Fruit fly (Drosophila melanogaster) whole organism, embryonic: ENCODE results near the gene Tasp1.
A peak's percentile ranks its signal among the peaks of the same experiment; 100 is the strongest.

Experiments
- Antp ChIP-seq: fragments of 200-800 bp; sonication (Bioruptor generic); optimal IDR thresholded peaks from 3 replicates; lab custom pipeline; 2016; ENCODE audit warnings: missing biosample characterization, missing genetic modification characterization
- CG10209 ChIP-seq: fragments of 200-800 bp; sonication (Bioruptor generic); optimal IDR thresholded peaks from 3 replicates; lab custom pipeline; 2017; ENCODE audit warnings: missing biosample characterization, mild to moderate bottlenecking, missing genetic modification characterization, missing genetic modification reagents
- CG10565 ChIP-seq: fragments of 200-800 bp; sonication (Bioruptor generic); optimal IDR thresholded peaks from 3 replicates; lab custom pipeline; 2016; ENCODE audit warnings: missing biosample characterization, mild to moderate bottlenecking, missing genetic modification characterization
- CG10959 ChIP-seq: fragments of 200-800 bp; sonication (Bioruptor generic); IDR thresholded peaks from 2 replicates; pipeline ENCODE4 v1.3.6; 2022; ENCODE audit warnings: missing biosample characterization, missing genetic modification characterization
- CG12219 ChIP-seq: fragments of 200-800 bp; sonication (Bioruptor generic); optimal IDR thresholded peaks from 3 replicates; lab custom pipeline; 2018; ENCODE audit warnings: missing biosample characterization, mild to moderate bottlenecking, missing genetic modification characterization
- CG12299 ChIP-seq: fragments of 200-800 bp; sonication (Bioruptor generic); optimal IDR thresholded peaks from 2 replicates; lab custom pipeline; 2018; ENCODE audit warnings: missing biosample characterization, mild to moderate bottlenecking, missing genetic modification characterization
- CG14441 ChIP-seq: fragments of 200-800 bp; sonication (Bioruptor generic); IDR thresholded peaks from 2 replicates; pipeline ENCODE4 v1.3.6; 2022; ENCODE audit warnings: missing biosample characterization, missing genetic modification characterization
- CG14965 ChIP-seq: fragments of 200-800 bp; sonication (Bioruptor generic); optimal IDR thresholded peaks from 2 replicates; lab custom pipeline; 2016; ENCODE audit warnings: missing biosample characterization, missing genetic modification characterization, borderline replicate concordance
- CG15269 ChIP-seq: fragments of 200-800 bp; sonication (Bioruptor generic); optimal IDR thresholded peaks from 2 replicates; lab custom pipeline; 2018; ENCODE audit warnings: missing biosample characterization, mild to moderate bottlenecking, missing genetic modification characterization, moderate library complexity
- CG15601 ChIP-seq: fragments of 200-800 bp; sonication (Bioruptor generic); optimal IDR thresholded peaks from 3 replicates; lab custom pipeline; 2019; ENCODE audit warnings: missing biosample characterization, mild to moderate bottlenecking, missing genetic modification characterization, moderate library complexity
- CG16863 ChIP-seq: fragments of 200-800 bp; sonication (Bioruptor generic); optimal IDR thresholded peaks from 3 replicates; lab custom pipeline; 2016; ENCODE audit warnings: missing biosample characterization, missing genetic modification characterization
- CG17829 ChIP-seq: fragments of 200-800 bp; optimal IDR thresholded peaks from 2 replicates; lab custom pipeline; 2019; ENCODE audit warnings: missing biosample characterization, mild to moderate bottlenecking, missing genetic modification characterization, moderate library complexity
- CG18262 ChIP-seq: fragments of 200-800 bp; optimal IDR thresholded peaks from 3 replicates; lab custom pipeline; 2019; ENCODE audit warnings: missing biosample characterization, mild to moderate bottlenecking, missing genetic modification characterization, moderate library complexity
- CG18476 ChIP-seq: fragments of 200-800 bp; sonication (Bioruptor generic); optimal IDR thresholded peaks from 2 replicates; lab custom pipeline; 2016; ENCODE audit warnings: missing biosample characterization, mild to moderate bottlenecking, missing genetic modification characterization
- CG2202 ChIP-seq: fragments of 200-800 bp; sonication (Bioruptor generic); optimal IDR thresholded peaks from 2 replicates; lab custom pipeline; 2018; ENCODE audit warnings: missing biosample characterization, mild to moderate bottlenecking, missing genetic modification characterization
- CG33557 ChIP-seq: fragments of 200-800 bp; sonication (Bioruptor generic); optimal IDR thresholded peaks from 2 replicates; lab custom pipeline; 2019; ENCODE audit warnings: missing biosample characterization, mild to moderate bottlenecking, missing genetic modification characterization, moderate library complexity
- CG34422 ChIP-seq: fragments of 200-800 bp; sonication (Bioruptor generic); IDR thresholded peaks from 3 replicates; pipeline ENCODE4 v1.3.6; 2022; ENCODE audit warnings: missing biosample characterization, missing genetic modification characterization
- CG4617 ChIP-seq: fragments of 200-800 bp; sonication (Bioruptor generic); optimal IDR thresholded peaks from 3 replicates; lab custom pipeline; 2016; ENCODE audit warnings: missing biosample characterization, missing genetic modification characterization, borderline replicate concordance
- CG8089 ChIP-seq: fragments of 200-800 bp; sonication (Bioruptor generic); optimal IDR thresholded peaks from 3 replicates; lab custom pipeline; 2016; ENCODE audit warnings: missing biosample characterization, missing genetic modification characterization
- CG8359 ChIP-seq: fragments of 200-800 bp; sonication (Bioruptor generic); optimal IDR thresholded peaks from 2 replicates; lab custom pipeline; 2017; ENCODE audit warnings: missing biosample characterization, mild to moderate bottlenecking, missing genetic modification characterization, borderline replicate concordance
- CG8388 ChIP-seq: fragments of 200-800 bp; sonication (Bioruptor generic); optimal IDR thresholded peaks from 2 replicates; lab custom pipeline; 2019; ENCODE audit warnings: missing biosample characterization, mild to moderate bottlenecking, missing genetic modification characterization, moderate library complexity
- CG8478 ChIP-seq: fragments of >200 bp; optimal IDR thresholded peaks from 2 replicates; lab custom pipeline; 2018
- CG9609 ChIP-seq: fragments of 200-800 bp; sonication (Bioruptor generic); optimal IDR thresholded peaks from 3 replicates; lab custom pipeline; 2016; ENCODE audit warnings: missing biosample characterization, missing genetic modification characterization
- CoRest ChIP-seq: fragments of 200-800 bp; sonication (Bioruptor generic); optimal IDR thresholded peaks from 3 replicates; lab custom pipeline; 2018; ENCODE audit warnings: missing biosample characterization, mild to moderate bottlenecking, missing genetic modification characterization, moderate library complexity
- Dad ChIP-seq: fragments of 200-800 bp; sonication (Bioruptor generic); optimal IDR thresholded peaks from 3 replicates; lab custom pipeline; 2016; ENCODE audit warnings: missing biosample characterization, missing genetic modification characterization
- Dip2 ChIP-seq: fragments of 200-800 bp; sonication (Bioruptor generic); IDR thresholded peaks from 2 replicates; pipeline ENCODE4 v1.3.6; 2022; ENCODE audit warnings: missing biosample characterization, missing genetic modification characterization
- Drgx ChIP-seq: fragments of 200-800 bp; sonication (Bioruptor generic); IDR thresholded peaks from 2 replicates; pipeline ENCODE4 v1.3.6; 2022; ENCODE audit warnings: missing biosample characterization, missing genetic modification characterization
- E2f1 ChIP-seq: fragments of 200-800 bp; sonication (Bioruptor generic); IDR thresholded peaks from 2 replicates; pipeline ENCODE4 v1.3.6; 2022; ENCODE audit warnings: missing biosample characterization, missing genetic modification characterization
- Eip74EF ChIP-seq, 2 experiments: fragments of 200-800 bp in 1 of 2; fragments of >200 bp in 1 of 2; sonication (Bioruptor generic) in 1 of 2; optimal IDR thresholded peaks; 2 replicates each; lab custom pipeline; 2017 to 2019; ENCODE audit warnings: missing biosample characterization in 2 of 2, missing genetic modification characterization in 2 of 2, mild to moderate bottlenecking in 1 of 2, moderate library complexity in 1 of 2
- Hsf ChIP-seq: fragments of 200-800 bp; sonication (Bioruptor generic); optimal IDR thresholded peaks from 3 replicates; lab custom pipeline; 2016; ENCODE audit warnings: missing biosample characterization, missing genetic modification characterization
- Jarid2 ChIP-seq: fragments of 200-800 bp; sonication (Bioruptor generic); optimal IDR thresholded peaks from 3 replicates; lab custom pipeline; 2017; ENCODE audit warnings: mild to moderate bottlenecking, missing biosample characterization, missing genetic modification reagents, missing genetic modification characterization
- Side ChIP-seq: fragments of 200-800 bp; sonication (Bioruptor generic); optimal IDR thresholded peaks from 2 replicates; lab custom pipeline; 2016; ENCODE audit warnings: missing biosample characterization, missing genetic modification characterization
- Usf ChIP-seq: fragments of 200-800 bp; sonication (Bioruptor generic); optimal IDR thresholded peaks from 2 replicates; lab custom pipeline; 2017; ENCODE audit warnings: missing genotype, missing biosample characterization, missing genetic modification characterization
- ara ChIP-seq: fragments of 200-800 bp; sonication (Bioruptor generic); IDR thresholded peaks from 2 replicates; pipeline ENCODE4 v1.3.6; 2022; ENCODE audit warnings: missing biosample characterization, missing genetic modification characterization
- bowl ChIP-seq: fragments of 200-800 bp; sonication (Bioruptor generic); IDR thresholded peaks from 2 replicates; pipeline ENCODE4 v1.3.6; 2022; ENCODE audit warnings: missing biosample characterization, missing genetic modification characterization
- btn ChIP-seq: fragments of 200-800 bp; sonication (Bioruptor generic); optimal IDR thresholded peaks from 2 replicates; lab custom pipeline; 2016; ENCODE audit warnings: missing biosample characterization, missing genetic modification characterization
- chif ChIP-seq, 2 experiments: fragments of 200-800 bp; sonication (Bioruptor generic); optimal IDR thresholded peaks; 3 replicates each; lab custom pipeline; 2016; ENCODE audit warnings: missing biosample characterization in 2 of 2, missing genetic modification characterization in 2 of 2
- dan ChIP-seq: fragments of 200-800 bp; sonication (Bioruptor generic); IDR thresholded peaks from 2 replicates; pipeline ENCODE4 v1.3.6; 2022; ENCODE audit warnings: missing biosample characterization, missing genetic modification characterization
- gce ChIP-seq: fragments of 200-800 bp; sonication (Bioruptor generic); IDR thresholded peaks from 3 replicates; pipeline ENCODE4 v1.3.6; 2022; ENCODE audit warnings: missing biosample characterization, missing genetic modification characterization
- gcm2 ChIP-seq: fragments of 200-800 bp; sonication (Bioruptor generic); optimal IDR thresholded peaks from 2 replicates; lab custom pipeline; 2016; ENCODE audit warnings: missing biosample characterization, missing genetic modification characterization
- hkb ChIP-seq, 2 experiments: fragments of 200-800 bp in 1 of 2; fragments of >200 bp in 1 of 2; sonication (Bioruptor generic) in 1 of 2; IDR thresholded peaks in 1 of 2; optimal IDR thresholded peaks in 1 of 2; 2 replicates each; pipeline versions ENCODE4 v1.3.6 to Lab custom; 2017 to 2022; ENCODE audit warnings: missing biosample characterization in 1 of 2, missing genetic modification characterization in 1 of 2
- nau ChIP-seq: fragments of 200-800 bp; sonication (Bioruptor generic); optimal IDR thresholded peaks from 3 replicates; lab custom pipeline; 2017; ENCODE audit warnings: missing biosample characterization, mild to moderate bottlenecking, missing genetic modification characterization, missing genetic modification reagents
- oc ChIP-seq: fragments of 200-800 bp; sonication (Bioruptor generic); optimal IDR thresholded peaks from 2 replicates; lab custom pipeline; 2018; ENCODE audit warnings: missing biosample characterization, mild to moderate bottlenecking, missing genetic modification characterization, moderate library complexity
- slbo ChIP-seq: fragments of 200-800 bp; sonication (Bioruptor generic); IDR thresholded peaks from 2 replicates; pipeline ENCODE4 v1.3.6; 2022; ENCODE audit warnings: missing biosample characterization, missing genetic modification characterization
- tin ChIP-seq: fragments of 200-800 bp; sonication (Bioruptor generic); optimal IDR thresholded peaks from 3 replicates; lab custom pipeline; 2016; ENCODE audit warnings: missing biosample characterization, missing genetic modification characterization
- tio ChIP-seq: fragments of 200-800 bp; sonication (Bioruptor generic); optimal IDR thresholded peaks from 2 replicates; lab custom pipeline; 2017; ENCODE audit warnings: missing biosample characterization, missing genetic modification characterization, inconsistent platforms
- toy ChIP-seq: fragments of 200-800 bp; sonication (Bioruptor generic); IDR thresholded peaks from 2 replicates; pipeline ENCODE4 v1.3.6; 2022; ENCODE audit warnings: missing biosample characterization, missing genetic modification characterization
- trh ChIP-seq: fragments of 200-800 bp; sonication (Bioruptor generic); optimal IDR thresholded peaks from 2 replicates; lab custom pipeline; 2016; ENCODE audit warnings: missing biosample characterization, missing genetic modification characterization
- vfl ChIP-seq: fragments of 200-800 bp; sonication (Bioruptor generic); optimal IDR thresholded peaks from 2 replicates; lab custom pipeline; 2016; ENCODE audit warnings: missing biosample characterization, missing genetic modification characterization
- vvl ChIP-seq: fragments of 200-800 bp; sonication (Bioruptor generic); IDR thresholded peaks from 2 replicates; pipeline ENCODE4 v1.3.6; 2022; ENCODE audit warnings: missing biosample characterization, missing genetic modification characterization

The Tasp1 gene

dm6 chr3L:16045831-16046336 lies 41.4 kb downstream of the Tasp1 start (continued):
- TF ChIP-seq gce (peak; percentile 93), CG10209 (GFP tag; lab: Kevin White, UChicago) (peak; percentile 91), vfl (GFP tag; lab: Kevin White, UChicago) (peak; percentile 88), CG8359 (peak; percentile 53), CG8478 (no peak), gcm2 (GFP tag; lab: Kevin White, UChicago) (peak; percentile 92), tin (GFP tag; lab: Kevin White, UChicago) (peak; percentile 86), CG34422 (GFP tag; lab: Robert Waterston, UW) (peak; percentile 92), Jarid2 (GFP tag; lab: Kevin White, UChicago) (peak; percentile 41), CG12299 (tag; lab: Kevin White, UChicago) (peak; percentile 94), CG18262 (tag; lab: Kevin White, UChicago) (peak; percentile 95), toy (GFP tag; lab: Robert Waterston, UW) (peak; percentile 67), CG2202 (tag; lab: Kevin White, UChicago) (peak; percentile 87), CG12219 (GFP tag; lab: Kevin White, UChicago) (peak; percentile 94), chif (GFP tag; optimal IDR thresholded peaks at IDR 0.05; lab: Kevin White, UChicago) (peak; percentile 80 to 89), slbo (GFP tag; lab: Robert Waterston, UW) (peak; percentile 86), trh (GFP tag; lab: Kevin White, UChicago) (peak; percentile 85), CoRest (tag; lab: Kevin White, UChicago) (peak; percentile 95), CG18476 (GFP tag; lab: Kevin White, UChicago) (peak; percentile 93), Hsf (GFP tag; lab: Kevin White, UChicago) (peak; percentile 92), tio (GFP tag; lab: Kevin White, UChicago) (peak; percentile 76), dan (GFP tag; lab: Robert Waterston, UW) (no peak), CG14441 (GFP tag; lab: Robert Waterston, UW) (peak; percentile 90), nau (GFP tag; lab: Kevin White, UChicago) (peak; percentile 85), hkb (optimal IDR thresholded peaks at IDR 0.05; lab: Kevin White, UChicago) (no peak), hkb (GFP tag; IDR thresholded peaks at IDR 0.05; lab: Robert Waterston, UW) (peak; percentile 96), Antp (peak; percentile 72), CG33557 (GFP tag; lab: Kevin White, UChicago) (peak; percentile 93), Dip2 (no peak), Eip74EF (GFP tag; optimal IDR thresholded peaks at IDR 0.05; lab: Kevin White, UChicago) (peak in 1 of 2 experiments; percentile 91), Usf (GFP tag; lab: Kevin White, UChicago) (peak; percentile 76), CG16863 (GFP tag; lab: Kevin White, UChicago) (peak; percentile 89), CG15601 (peak; percentile 93), CG10959 (GFP tag; lab: Robert Waterston, UW) (peak; percentile 84), CG8089 (GFP tag; lab: Kevin White, UChicago) (peak; percentile 82), CG10565 (GFP tag; lab: Kevin White, UChicago) (peak; percentile 74), CG14965 (GFP tag; lab: Kevin White, UChicago) (peak; percentile 28), Side (GFP tag; lab: Kevin White, UChicago) (peak; percentile 91), bowl (GFP tag; lab: Robert Waterston, UW) (peak; percentile 85; the same call in 1 of the 2 replicates), vvl (GFP tag; lab: Robert Waterston, UW) (peak; percentile 98), Dad (GFP tag; lab: Kevin White, UChicago) (peak; percentile 83), E2f1 (GFP tag; lab: Robert Waterston, UW) (peak; percentile 94), btn (GFP tag; lab: Kevin White, UChicago) (peak; percentile 86), CG17829 (tag; lab: Kevin White, UChicago) (peak; percentile 97), ara (GFP tag; lab: Robert Waterston, UW) (peak; percentile 95), CG9609 (GFP tag; lab: Kevin White, UChicago) (peak; percentile 83), Drgx (GFP tag; lab: Robert Waterston, UW) (peak; percentile 97), oc (peak; percentile 94), CG8388 (peak; percentile 96), CG4617 (GFP tag; lab: Kevin White, UChicago) (peak; percentile 57), CG15269 (peak; percentile 97)
